Worm (Caenorhabditis elegans): ENCODE data around the gene T09A5.14.

Gene T09A5.14

DNA sequence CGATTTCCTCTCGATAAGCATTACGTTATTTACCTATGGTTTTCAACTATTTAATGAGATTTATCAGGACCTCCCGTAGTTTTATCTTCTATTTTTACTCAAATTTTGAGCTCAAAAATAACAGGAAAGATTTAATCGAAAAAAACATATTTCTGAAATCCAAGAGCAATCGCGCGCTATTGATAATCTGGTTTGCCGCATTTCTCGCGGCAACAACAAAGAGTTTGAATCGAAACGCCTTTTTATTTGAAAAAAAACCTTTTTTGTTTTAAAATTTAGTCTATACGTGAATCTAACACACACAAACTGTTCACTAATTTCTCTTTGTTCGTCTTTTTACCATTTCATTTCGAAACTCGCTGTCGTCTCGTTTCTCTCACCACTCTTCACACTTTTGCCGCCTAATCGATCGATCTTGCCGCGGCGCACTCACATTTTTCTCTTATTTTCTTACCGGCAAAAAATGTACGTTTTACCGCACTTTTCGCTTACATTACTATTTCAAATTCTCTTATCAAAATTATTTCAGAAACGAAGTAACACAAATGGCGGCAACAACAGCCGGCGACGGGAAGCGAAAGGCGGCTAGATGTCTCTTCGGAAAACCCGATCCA, 15.9 kb upstream of the T09A5.14 start, which contains the start of gene cki-2:
cki-2 (plus strand) TSS at position 337 of the 614 bp plus-strand sequence.
- TF ChIP-seq mep-1 (tag; optimal IDR thresholded peaks at IDR 0.05) (peak; percentile 22), ces-1 (GFP tag; optimal IDR thresholded peaks at IDR 0.05) (peak; percentile 71), mls-2 (tag; optimal IDR thresholded peaks at IDR 0.05) (no peak)

DNA sequence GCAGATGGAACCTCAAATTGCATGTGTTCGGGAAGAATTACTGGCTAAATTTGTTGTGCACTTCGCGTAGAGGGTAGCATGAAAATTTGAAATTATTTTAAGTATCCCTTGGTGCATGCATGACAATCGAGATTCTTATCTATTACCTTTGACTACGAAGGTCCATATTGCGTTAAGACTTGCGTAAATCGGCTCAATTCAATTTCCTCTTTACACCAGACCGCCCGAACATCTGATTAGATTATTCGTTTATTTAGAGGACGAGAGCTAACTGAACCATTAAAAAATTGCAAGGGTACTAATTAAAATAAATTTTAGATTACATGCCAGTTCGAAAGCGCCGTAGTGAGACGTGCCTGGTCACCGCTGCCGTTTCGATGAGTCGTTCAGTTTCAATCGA, 14.6 kb upstream of the T09A5.14 start:
- TF ChIP-seq nhr-2 (tag; optimal IDR thresholded peaks at IDR 0.05) (peak; percentile 36), cnd-1 (tag; optimal IDR thresholded peaks at IDR 0.05) (peak; percentile 9), ces-1 (GFP tag; optimal IDR thresholded peaks at IDR 0.05) (peak; percentile 87), tbx-8 (GFP tag; optimal IDR thresholded peaks at IDR 0.05) (no peak), nhr-12 (tag; optimal IDR thresholded peaks at IDR 0.05) (no peak)

DNA sequence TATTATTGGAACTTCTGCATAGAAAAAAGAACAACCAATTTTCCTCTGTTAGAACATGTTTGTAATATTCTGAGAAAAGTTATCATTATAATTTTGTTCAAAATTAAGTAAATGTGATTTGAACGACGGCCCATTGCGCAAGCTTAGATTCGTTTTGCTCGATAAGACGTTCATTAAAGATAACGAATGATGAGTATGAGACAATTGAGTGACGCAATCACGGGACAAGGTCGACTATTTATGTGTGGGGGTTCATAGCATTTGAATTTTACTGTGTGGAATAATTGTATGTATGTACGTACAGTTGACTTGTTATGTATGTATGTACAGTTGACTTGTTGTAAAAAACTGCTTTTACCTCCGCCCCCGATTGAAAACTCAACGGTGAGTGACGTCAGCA, 12.8 kb upstream of the T09A5.14 start:
- TF ChIP-seq unc-39 (tag; optimal IDR thresholded peaks at IDR 0.05) (no peak), hlh-1 (tag; optimal IDR thresholded peaks at IDR 0.05) (no peak), unc-62 (GFP tag; optimal IDR thresholded peaks at IDR 0.05) (peak; percentile 40), ceh-39 (tag; optimal IDR thresholded peaks at IDR 0.05) (no peak), elt-1 (tag; optimal IDR thresholded peaks at IDR 0.05; ENCODE audit: borderline replicate concordance, insufficient read depth) (peak; percentile 79), M03D4.4 (tag; optimal IDR thresholded peaks at IDR 0.05) (no peak), blmp-1 (tag; optimal IDR thresholded peaks at IDR 0.05) (no peak), lsy-2 (tag; optimal IDR thresholded peaks at IDR 0.05) (no peak), unc-120 (tag; optimal IDR thresholded peaks at IDR 0.05; ENCODE audit: poor library complexity, severe bottlenecking) (no peak), zip-8 (tag; optimal IDR thresholded peaks at IDR 0.05) (peak; percentile 82), ceh-83 (GFP tag; optimal IDR thresholded peaks at IDR 0.05) (no peak), elt-3 (tag; optimal IDR thresholded peaks at IDR 0.05) (no peak), lin-13 (tag; optimal IDR thresholded peaks at IDR 0.05) (no peak), ces-1 (GFP tag; optimal IDR thresholded peaks at IDR 0.05) (no peak), mls-2 (tag; optimal IDR thresholded peaks at IDR 0.05) (no peak), sptf-1 (tag; optimal IDR thresholded peaks at IDR 0.05) (no peak), bed-3 (GFP tag; optimal IDR thresholded peaks at IDR 0.05) (no peak), nhr-28 (tag; optimal IDR thresholded peaks at IDR 0.05) (no peak), nhr-2 (tag; optimal IDR thresholded peaks at IDR 0.05) (peak; percentile 39)

DNA sequence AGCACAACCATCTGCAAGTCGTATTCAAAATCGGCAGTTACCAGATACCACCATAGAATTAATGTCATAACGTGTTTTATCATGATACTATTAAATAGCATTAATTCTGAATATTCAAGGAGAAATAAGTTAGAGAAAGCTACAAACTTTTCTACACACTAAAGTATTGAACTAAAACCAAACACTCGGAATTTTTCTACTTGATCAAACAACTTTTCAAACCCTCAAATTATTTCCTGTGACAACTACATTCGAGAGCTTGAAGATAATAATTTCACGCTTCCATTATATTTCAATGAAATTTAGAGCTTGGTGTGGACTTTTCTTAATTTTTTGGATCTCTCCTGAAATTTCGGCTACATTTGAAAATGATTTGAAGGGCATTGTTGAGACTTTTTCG, 9.7 kb upstream of the T09A5.14 start, which contains the start of gene irld-47:
irld-47 (minus strand) TSS at position 101 of the 400 bp plus-strand sequence.
- TF ChIP-seq lin-32 (GFP tag; optimal IDR thresholded peaks at IDR 0.05) (no peak), blmp-1 (tag; optimal IDR thresholded peaks at IDR 0.05) (no peak), lsy-2 (tag; optimal IDR thresholded peaks at IDR 0.05) (no peak), sptf-1 (tag; optimal IDR thresholded peaks at IDR 0.05) (no peak), snpc-4 (tag; optimal IDR thresholded peaks at IDR 0.05) (no peak), hlh-1 (tag; optimal IDR thresholded peaks at IDR 0.05) (no peak), ceh-83 (GFP tag; optimal IDR thresholded peaks at IDR 0.05) (no peak), unc-120 (tag; optimal IDR thresholded peaks at IDR 0.05; ENCODE audit: poor library complexity, severe bottlenecking) (no peak)

DNA sequence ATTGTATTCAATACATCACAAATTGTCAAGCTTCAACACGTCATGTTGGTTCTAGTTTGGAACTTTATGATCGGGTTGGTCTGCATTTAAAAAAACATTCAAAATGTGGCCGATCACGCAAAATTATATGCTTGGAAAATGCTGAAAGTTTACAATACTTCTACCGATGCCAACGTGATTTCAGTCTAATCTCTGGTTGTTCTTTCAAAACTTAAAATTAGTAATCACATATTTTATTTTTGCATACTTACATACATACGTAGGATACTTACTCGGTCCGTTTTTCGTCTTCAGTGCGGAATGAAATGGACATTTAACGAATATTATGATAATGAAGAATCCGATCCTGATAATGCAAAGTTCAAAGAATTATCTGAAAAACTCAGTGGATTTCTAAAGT, 7.0 kb upstream of the T09A5.14 start, which contains the start of gene srw-62:
srw-62 (plus strand) TSS at position 301 of the 400 bp plus-strand sequence.
- TF ChIP-seq blmp-1 (tag; optimal IDR thresholded peaks at IDR 0.05) (no peak), M03D4.4 (tag; optimal IDR thresholded peaks at IDR 0.05) (no peak), bed-3 (GFP tag; optimal IDR thresholded peaks at IDR 0.05) (no peak), drap-1 (GFP tag; optimal IDR thresholded peaks at IDR 0.05) (no peak), ham-2 (GFP tag; optimal IDR thresholded peaks at IDR 0.05) (no peak), mab-5 (tag; optimal IDR thresholded peaks at IDR 0.05) (no peak), unc-62 (GFP tag; optimal IDR thresholded peaks at IDR 0.05) (no peak), lin-32 (GFP tag; optimal IDR thresholded peaks at IDR 0.05) (no peak), lin-13 (tag; optimal IDR thresholded peaks at IDR 0.05) (no peak), ces-1 (GFP tag; optimal IDR thresholded peaks at IDR 0.05) (no peak)

DNA sequence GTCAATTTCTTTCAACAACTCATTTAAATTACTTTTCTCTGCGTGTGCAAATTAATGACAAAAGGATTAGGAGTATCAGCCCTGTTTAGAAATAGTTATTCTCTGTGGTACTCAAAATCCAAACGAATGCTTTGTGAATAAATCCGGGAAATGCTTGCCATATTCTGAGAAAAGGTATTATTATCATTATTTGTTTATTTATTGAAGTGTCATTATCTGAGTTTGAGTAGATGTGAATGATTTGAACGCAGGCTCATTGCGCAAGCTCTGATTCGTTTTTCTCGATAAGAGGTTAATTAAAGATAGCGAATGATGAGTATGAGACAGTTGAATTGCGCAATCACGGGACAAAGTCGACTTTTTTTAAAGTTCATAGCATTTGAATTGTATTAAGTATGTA, 4.3 kb upstream of the T09A5.14 start:
- TF ChIP-seq zip-8 (tag; optimal IDR thresholded peaks at IDR 0.05) (peak; percentile 87), unc-39 (tag; optimal IDR thresholded peaks at IDR 0.05) (no peak)
